Fruit fly (Drosophila melanogaster) whole organism, prepupa: ENCODE results near the gene Mst98Ca.
A peak's percentile ranks its signal among the peaks of the same experiment; 100 is the strongest.

Source experiments
- Blimp-1 ChIP-seq: fragments of 200-800 bp; sonication (Bioruptor generic); optimal IDR thresholded peaks from 3 replicates; lab custom pipeline; 2017; ENCODE audit warnings: missing biosample characterization, missing genetic modification characterization, mild to moderate bottlenecking, moderate library complexity, missing genetic modification reagents
- CG11294 ChIP-seq: fragments of 200-800 bp; sonication (Bioruptor generic); IDR thresholded peaks from 2 replicates; pipeline ENCODE4 v1.3.6; 2022; ENCODE audit warnings: missing biosample characterization, missing genetic modification characterization
- CG4318 ChIP-seq: fragments of 200-800 bp; sonication (Bioruptor generic); optimal IDR thresholded peaks from 3 replicates; lab custom pipeline; 2017; ENCODE audit warnings: missing biosample characterization, mild to moderate bottlenecking, missing genetic modification characterization
- CG8632 ChIP-seq: fragments of 200-800 bp; sonication (Bioruptor generic); optimal IDR thresholded peaks from 3 replicates; lab custom pipeline; 2016; ENCODE audit warnings: missing biosample characterization, missing genetic modification characterization
- CG9139 ChIP-seq: fragments of 200-800 bp; sonication (Bioruptor generic); optimal IDR thresholded peaks from 3 replicates; lab custom pipeline; 2017; ENCODE audit warnings: missing biosample characterization, mild to moderate bottlenecking, missing genetic modification characterization
- Lpt ChIP-seq: fragments of 200-800 bp; sonication (Bioruptor generic); optimal IDR thresholded peaks from 3 replicates; lab custom pipeline; 2016; ENCODE audit warnings: missing biosample characterization, missing genetic modification characterization
- fkh ChIP-seq: fragments of 200-800 bp; sonication (Bioruptor generic); optimal IDR thresholded peaks from 3 replicates; lab custom pipeline; 2017; ENCODE audit warnings: missing biosample characterization, mild to moderate bottlenecking, missing genetic modification characterization, moderate library complexity
- ss ChIP-seq, 2 experiments: fragments of 200-800 bp; sonication (Bioruptor generic); optimal IDR thresholded peaks; 2 replicates in 1 of 2; 3 replicates in 1 of 2; lab custom pipeline; 2017 to 2018; ENCODE audit warnings: mild to moderate bottlenecking in 2 of 2, missing biosample characterization in 2 of 2, missing genetic modification characterization in 2 of 2, moderate library complexity in 1 of 2
- svp ChIP-seq: fragments of 200-800 bp; sonication (Bioruptor generic); peaks from one replicate; lab custom pipeline; 2016; ENCODE audit warnings: missing biosample characterization, missing genetic modification characterization
- vri ChIP-seq: fragments of 200-800 bp; sonication (Bioruptor generic); optimal IDR thresholded peaks from 3 replicates; lab custom pipeline; 2016; ENCODE audit warnings: missing biosample characterization, mild to moderate bottlenecking, missing genetic modification characterization

DNA sequence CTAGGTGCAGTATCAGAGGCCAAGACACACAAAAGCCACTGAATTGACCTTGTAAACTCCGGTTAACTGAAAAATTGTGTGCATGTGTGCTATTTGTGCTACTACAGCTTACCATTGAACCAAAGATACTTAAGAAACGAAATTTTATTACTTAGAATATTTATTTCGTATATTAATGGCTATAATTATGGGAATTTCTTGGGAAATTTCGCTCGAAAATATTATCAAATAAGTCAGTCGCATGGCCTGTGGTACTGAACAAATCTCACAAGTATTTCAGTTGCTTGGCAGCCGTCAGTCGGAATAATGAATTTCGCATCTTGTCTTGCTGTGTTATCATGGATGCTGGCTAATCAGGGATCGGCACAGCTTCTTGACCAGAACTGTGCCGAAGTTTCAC lies 8.9 kb upstream of the Mst98Ca start, which contains the start of gene CG34436:
- TF ChIP-seq CG4318, result no peak
- no peak for TF ChIP-seq CG8632 (GFP tag; lab: Kevin White, UChicago)
- TF ChIP-seq Blimp-1 (GFP tag; lab: Kevin White, UChicago), result no peak
- no peak for TF ChIP-seq Lpt (GFP tag; lab: Kevin White, UChicago)
- no peak for TF ChIP-seq vri (GFP tag; lab: Kevin White, UChicago)
- no peak for TF ChIP-seq fkh (GFP tag; lab: Kevin White, UChicago)
- TF ChIP-seq CG11294 (GFP tag; lab: Robert Waterston, UW), result no peak
- TF ChIP-seq CG9139, result no peak
- TF ChIP-seq ss (GFP tag; optimal IDR thresholded peaks at IDR 0.05; lab: Kevin White, UChicago), result no peak
- TF ChIP-seq svp (GFP tag; lab: Kevin White, UChicago), result peak; percentile 75
